Worm (Caenorhabditis elegans): ENCODE results near the gene ifb-2.

- TF ChIP-seq nhr-2 (tag; optimal IDR thresholded peaks at IDR 0.05) (no peak), bed-3 (GFP tag; optimal IDR thresholded peaks at IDR 0.05) (peak; percentile 44)
These were observed 32.2 kb downstream of the ifb-2 start, which contains the start of gene K05F1.6 for ce11 chrII:5781935-5782921.

Measured in whole organism, mixed stage, embryonic.